Fruit fly (Drosophila melanogaster): ENCODE measurements around the gene CG43774.

The CG43774 gene

DNA sequence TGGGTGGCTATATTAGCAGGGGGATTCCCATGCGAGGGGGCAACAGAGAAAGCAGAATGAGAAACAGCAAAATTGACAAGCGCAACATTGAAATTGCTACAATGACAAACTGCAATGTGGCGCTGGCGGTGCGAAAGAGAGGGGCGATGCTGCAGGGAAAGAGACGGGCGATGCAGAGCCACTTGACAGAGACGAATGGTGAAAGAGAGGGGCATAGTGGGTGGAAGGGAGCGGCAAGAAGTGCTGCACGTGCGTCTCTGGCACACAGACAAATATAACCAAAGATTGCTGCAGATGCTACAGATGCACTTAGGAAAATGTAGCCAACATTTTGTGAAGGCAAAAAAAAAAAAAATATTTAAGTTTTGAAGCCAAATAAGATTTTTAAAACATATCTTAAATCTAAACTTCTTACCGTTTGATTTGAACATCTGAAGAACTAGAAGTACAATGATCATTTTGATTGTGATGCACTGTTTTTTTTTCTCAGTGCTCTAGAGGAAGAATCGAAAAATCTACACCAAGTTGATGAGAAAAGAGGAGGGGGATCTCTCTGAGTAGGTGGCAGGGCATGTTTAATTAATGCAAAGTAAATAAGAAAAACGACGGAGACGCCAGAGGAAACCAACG, 36.8 kb downstream of the CG43774 start (continued):
- no peak for TF ChIP-seq lbe (GFP tag; optimal IDR thresholded peaks at IDR 0.05)
- peak; percentile 66 for TF ChIP-seq Chrac-16 (GFP tag; optimal IDR thresholded peaks at IDR 0.05)
- TF ChIP-seq jumu (GFP tag; optimal IDR thresholded peaks at IDR 0.05), result peak; percentile 67
- TF ChIP-seq ftz-f1 (GFP tag; optimal IDR thresholded peaks at IDR 0.05), result no peak
- no peak for TF ChIP-seq CG2129 (GFP tag; IDR thresholded peaks at IDR 0.05; ENCODE audit: partially characterized antibody)
- TF ChIP-seq dmrt99B (tag; optimal IDR thresholded peaks at IDR 0.05), result peak; percentile 63
- peak; percentile 3 for TF ChIP-seq Bdp1 (GFP tag; optimal IDR thresholded peaks at IDR 0.05)
- peak; percentile 41 for TF ChIP-seq Atf3 (GFP tag; optimal IDR thresholded peaks at IDR 0.05)
- TF ChIP-seq CG12155 (GFP tag; optimal IDR thresholded peaks at IDR 0.05), result peak; percentile 2
- no peak for TF ChIP-seq CG7928 (GFP tag; optimal IDR thresholded peaks at IDR 0.05)
- TF ChIP-seq CG3065 (GFP tag; optimal IDR thresholded peaks at IDR 0.05), result peak; percentile 17
- TF ChIP-seq ewg (GFP tag; optimal IDR thresholded peaks at IDR 0.05), result peak; percentile 58
- TF ChIP-seq grau (tag; optimal IDR thresholded peaks at IDR 0.05), result peak; percentile 55
- TF ChIP-seq Hr3 (GFP tag; optimal IDR thresholded peaks at IDR 0.05), result peak; percentile 53
- TF ChIP-seq CG4404 (GFP tag; IDR thresholded peaks at IDR 0.05), result peak; percentile 55
- TF ChIP-seq CG32767 (GFP tag; IDR thresholded peaks at IDR 0.05), result no peak
- no peak for TF ChIP-seq CG3281 (GFP tag; optimal IDR thresholded peaks at IDR 0.05)
- TF ChIP-seq az2 (GFP tag; optimal IDR thresholded peaks at IDR 0.05), result peak; percentile 68
- TF ChIP-seq CG3163 (GFP tag; optimal IDR thresholded peaks at IDR 0.05), result no peak
- peak; percentile 5 for TF ChIP-seq sima (GFP tag; optimal IDR thresholded peaks at IDR 0.05)
- peak; percentile 16 for TF ChIP-seq ac (GFP tag; optimal IDR thresholded peaks at IDR 0.05)
- peak; percentile 62 for TF ChIP-seq CG10267 (tag; optimal IDR thresholded peaks at IDR 0.05)
- TF ChIP-seq gce (GFP tag; IDR thresholded peaks at IDR 0.05), result 0 out of 3 replicates have a peak, but pooled peaks have one; percentile 52
- TF ChIP-seq CG9817 (tag; optimal IDR thresholded peaks at IDR 0.05), result peak; percentile 6
- no peak for TF ChIP-seq kni (GFP tag; optimal IDR thresholded peaks at IDR 0.05)
- TF ChIP-seq dan (GFP tag; IDR thresholded peaks at IDR 0.05), result no peak
- TF ChIP-seq row (GFP tag; IDR thresholded peaks at IDR 0.05), result peak; percentile 70
- TF ChIP-seq CG1603 (tag; optimal IDR thresholded peaks at IDR 0.05), result peak; percentile 9
- no peak for TF ChIP-seq Elba2 (GFP tag; optimal IDR thresholded peaks at IDR 0.05)
- TF ChIP-seq Mrtf (GFP tag; IDR thresholded peaks at IDR 0.05), result no peak; the same call in 2 of the 3 replicates
- TF ChIP-seq h (optimal IDR thresholded peaks at IDR 0.05), result no peak
- peak; percentile 46 for TF ChIP-seq Rx (GFP tag; IDR thresholded peaks at IDR 0.05)
- peak; percentile 69 for TF ChIP-seq CG9727 (GFP tag; optimal IDR thresholded peaks at IDR 0.05)
- TF ChIP-seq CG1792 (GFP tag; optimal IDR thresholded peaks at IDR 0.05), result no peak
- TF ChIP-seq btn (GFP tag; optimal IDR thresholded peaks at IDR 0.05), result no peak
- TF ChIP-seq crc (GFP tag; optimal IDR thresholded peaks at IDR 0.05), result no peak
- no peak for TF ChIP-seq ems (GFP tag; optimal IDR thresholded peaks at IDR 0.05)
- no peak for TF ChIP-seq CG11247 (GFP tag; IDR thresholded peaks at IDR 0.05)
- TF ChIP-seq CG6175 (GFP tag; IDR thresholded peaks at IDR 0.05), result no peak
- no peak for TF ChIP-seq CG17186 (GFP tag; optimal IDR thresholded peaks at IDR 0.05)
- no peak for TF ChIP-seq odd (GFP tag; optimal IDR thresholded peaks at IDR 0.05)
- no peak for TF ChIP-seq p53 (GFP tag; optimal IDR thresholded peaks at IDR 0.05)
- TF ChIP-seq CG9437 (GFP tag; optimal IDR thresholded peaks at IDR 0.05), result peak; percentile 33
- TF ChIP-seq CG4854 (GFP tag; optimal IDR thresholded peaks at IDR 0.05), result peak; percentile 12
- no peak for TF ChIP-seq CG15514 (GFP tag; optimal IDR thresholded peaks at IDR 0.05)
- peak; percentile 69 for TF ChIP-seq crol (GFP tag; IDR thresholded peaks at IDR 0.05)
- no peak for TF ChIP-seq dimm (GFP tag; IDR thresholded peaks at IDR 0.05)
- TF ChIP-seq CG7372 (GFP tag; IDR thresholded peaks at IDR 0.05), result peak; percentile 28; the same call in 1 of the 2 replicates
- no peak for TF ChIP-seq CG2120 (GFP tag; optimal IDR thresholded peaks at IDR 0.05)
- peak; percentile 54 for TF ChIP-seq Atf-2 (GFP tag; optimal IDR thresholded peaks at IDR 0.05)
- no peak for TF ChIP-seq CG7271 (tag; optimal IDR thresholded peaks at IDR 0.05)
- TF ChIP-seq onecut (GFP tag; IDR thresholded peaks at IDR 0.05), result peak; percentile 53
